Fruit fly (Drosophila melanogaster): Measurements from ENCODE around the gene mrt.

- no peak for TF ChIP-seq CG8478 (optimal IDR thresholded peaks at IDR 0.05)
- no peak for TF ChIP-seq pan (optimal IDR thresholded peaks at IDR 0.05)
- no peak for TF ChIP-seq usp (GFP tag; optimal IDR thresholded peaks at IDR 0.05)
Measured at dm6 chr3R:27281811-27282131, 690 bp downstream of the mrt start.

Data from whole organism.